Worm (Caenorhabditis elegans) whole organism, midembryonic: Measurements from ENCODE around the gene xbx-6.

Experiments used
- T22C8.4 ChIP-seq: fragments of 200-800 bp; sonication (Bioruptor generic); IDR thresholded peaks from 2 replicates; pipeline ENCODE4 v1.3.6; 2022; ENCODE audit warnings: missing genetic modification characterization, missing compliant biosample characterization
- cog-1 ChIP-seq: sonication (generic microtip); optimal IDR thresholded peaks from 2 replicates; lab custom pipeline; 2016; ENCODE audit warnings: missing genetic modification characterization, missing compliant biosample characterization
- flt-1 ChIP-seq: fragments of 200-800 bp; sonication (Bioruptor generic); IDR thresholded peaks from 2 replicates; pipeline ENCODE4 v1.3.6; 2022; ENCODE audit warnings: missing genetic modification characterization, missing compliant biosample characterization
- med-1 ChIP-seq: sonication (generic microtip); optimal IDR thresholded peaks from 2 replicates; lab custom pipeline; 2017; ENCODE audit warnings: missing genetic modification characterization, mild to moderate bottlenecking, missing compliant biosample characterization, antibody characterized with exemption, missing genetic modification reagents; ENCODE audit not compliant: insufficient read depth
- ref-1 ChIP-seq: fragments of 200-800 bp; sonication (Bioruptor generic); conservative IDR thresholded peaks from 2 replicates; pipeline ENCODE4 v1.3.6; 2022; ENCODE audit warnings: missing genetic modification reagents, missing genetic modification characterization, missing compliant biosample characterization
- tab-1 ChIP-seq: fragments of 200-800 bp; sonication (Bioruptor generic); IDR thresholded peaks from 2 replicates; pipeline ENCODE4 v1.3.6; 2022; ENCODE audit warnings: missing genetic modification characterization, missing compliant biosample characterization
- ztf-23 ChIP-seq: fragments of 200-800 bp; sonication (Bioruptor generic); IDR thresholded peaks from 2 replicates; pipeline ENCODE4 v1.3.6; 2022; ENCODE audit warnings: missing genetic modification reagents, missing genetic modification characterization, missing compliant biosample characterization

- TF ChIP-seq T22C8.4 (GFP tag; lab: Robert Waterston, UW), result no peak
- TF ChIP-seq flt-1 (GFP tag; lab: Robert Waterston, UW), result no peak
- no peak for TF ChIP-seq ztf-23 (GFP tag; lab: Robert Waterston, UW)
- no peak for TF ChIP-seq ref-1 (GFP tag; lab: Robert Waterston, UW)
- no peak for TF ChIP-seq med-1 (GFP tag; lab: Kevin White, UChicago)
- no peak for TF ChIP-seq tab-1
- no peak for TF ChIP-seq cog-1
Measured at ce11 chrV:9666394-9666793, 36.5 kb upstream of the xbx-6 start, which contains the start of gene ZK287.1.
